Worm (Caenorhabditis elegans): ENCODE data around the gene C15H9.11.

The C15H9.11 gene

ce11 chrX:6103297-6103696 is at the start of gene C15H9.11:
Gene C15H9.11 (minus strand): TSS chrX:6103397.
- TF ChIP-seq unc-62 (GFP tag; optimal IDR thresholded peaks at IDR 0.05): no peak

ce11 chrX:6150949-6151519 is 47.8 kb upstream of the C15H9.11 start:
- no peak for TF ChIP-seq unc-62 (GFP tag; optimal IDR thresholded peaks at IDR 0.05)

ce11 chrX:6150449-6150848 is 47.3 kb upstream of the C15H9.11 start, which contains the start of gene tag-275:
Gene tag-275 (minus strand): TSS chrX:6150549.
- TF ChIP-seq unc-62 (GFP tag; optimal IDR thresholded peaks at IDR 0.05): no peak

ce11 chrX:6145921-6146320 is 42.7 kb upstream of the C15H9.11 start:
- TF ChIP-seq unc-62 (GFP tag; optimal IDR thresholded peaks at IDR 0.05): no peak

ce11 chrX:6138243-6138642 is 35.0 kb upstream of the C15H9.11 start, which contains the start of gene Y72A10A.1:
Gene Y72A10A.1 (minus strand): TSS chrX:6138343.
- no peak for TF ChIP-seq unc-62 (GFP tag; optimal IDR thresholded peaks at IDR 0.05)

- no peak for TF ChIP-seq unc-62 (GFP tag; optimal IDR thresholded peaks at IDR 0.05)
Observed at ce11 chrX:6134423-6134822, 31.2 kb upstream of the C15H9.11 start.

- no peak for TF ChIP-seq unc-62 (GFP tag; optimal IDR thresholded peaks at IDR 0.05)
Observed at ce11 chrX:6129277-6129676, 26.1 kb upstream of the C15H9.11 start.

ce11 chrX:6128773-6129172 is 25.6 kb upstream of the C15H9.11 start:
- TF ChIP-seq unc-62 (GFP tag; optimal IDR thresholded peaks at IDR 0.05): no peak

- TF ChIP-seq unc-62 (GFP tag; optimal IDR thresholded peaks at IDR 0.05): no peak
Observed at ce11 chrX:6128225-6128686, 25.1 kb upstream of the C15H9.11 start, which contains the start of gene C15H9.9. Gene C15H9.9 (minus strand): TSS chrX:6128275.

- TF ChIP-seq unc-62 (GFP tag; optimal IDR thresholded peaks at IDR 0.05): no peak
Observed at ce11 chrX:6122026-6122425, 18.8 kb upstream of the C15H9.11 start, which contains the start of gene nnt-1. Gene nnt-1 (plus strand): TSS chrX:6122311.

ce11 chrX:6121279-6121678 is 18.1 kb upstream of the C15H9.11 start:
- TF ChIP-seq unc-62 (GFP tag; optimal IDR thresholded peaks at IDR 0.05): no peak

- TF ChIP-seq unc-62 (GFP tag; optimal IDR thresholded peaks at IDR 0.05): no peak
Observed at ce11 chrX:6118086-6118825, 15.1 kb upstream of the C15H9.11 start, which contains the start of gene C15H9.2. Gene C15H9.2 (plus strand): TSS chrX:6118526.

- TF ChIP-seq unc-62 (GFP tag; optimal IDR thresholded peaks at IDR 0.05): no peak
Observed at ce11 chrX:6115502-6115901, 12.3 kb upstream of the C15H9.11 start, which contains the start of gene C15H9.3. Gene C15H9.3 (plus strand): TSS chrX:6115802.

ce11 chrX:6112817-6113216 is 9.6 kb upstream of the C15H9.11 start, which contains the start of gene prx-3:
Gene prx-3 (minus strand): TSS chrX:6112917.
- TF ChIP-seq unc-62 (GFP tag; optimal IDR thresholded peaks at IDR 0.05): no peak

- no peak for TF ChIP-seq unc-62 (GFP tag; optimal IDR thresholded peaks at IDR 0.05)
Observed at ce11 chrX:6109288-6109770, 6.1 kb upstream of the C15H9.11 start, which contains the start of gene kynu-1. Gene kynu-1 (minus strand): TSS chrX:6109338.

- no peak for TF ChIP-seq unc-62 (GFP tag; optimal IDR thresholded peaks at IDR 0.05)
Observed at ce11 chrX:6107962-6108361, 4.8 kb upstream of the C15H9.11 start.

Measured in whole organism, dauer.